Worm (Caenorhabditis elegans) whole organism, late embryonic: ENCODE data around the gene tat-6.
A peak's percentile ranks its signal among the peaks of the same experiment; 100 is the strongest.

Experiments used
- C08G9.2 ChIP-seq: sonication (generic microtip); optimal IDR thresholded peaks from 2 replicates; lab custom pipeline; 2016; ENCODE audit warnings: mild to moderate bottlenecking, missing genetic modification characterization, moderate library complexity, missing compliant biosample characterization
- C38D4.7 ChIP-seq: fragments of 200-800 bp; sonication (Bioruptor generic); optimal IDR thresholded peaks from 2 replicates; lab custom pipeline; 2018; ENCODE audit warnings: mild to moderate bottlenecking, missing genetic modification characterization, moderate library complexity, missing compliant biosample characterization
- K09A11.1 ChIP-seq: sonication (generic microtip); optimal IDR thresholded peaks from 2 replicates; lab custom pipeline; 2017; ENCODE audit warnings: antibody characterized with exemption, mild to moderate bottlenecking, missing genetic modification characterization, missing compliant biosample characterization; ENCODE audit not compliant: insufficient read depth
- T23F11.4 ChIP-seq: fragments of 200-800 bp; sonication (Bioruptor generic); optimal IDR thresholded peaks from 2 replicates; lab custom pipeline; 2018; ENCODE audit warnings: mild to moderate bottlenecking, missing genetic modification characterization, missing compliant biosample characterization
- Y22D7AL.16 ChIP-seq: sonication (generic microtip); optimal IDR thresholded peaks from 2 replicates; lab custom pipeline; 2016; ENCODE audit warnings: missing genetic modification characterization, missing compliant biosample characterization
- ceh-18 ChIP-seq: sonication (generic microtip); optimal IDR thresholded peaks from 2 replicates; lab custom pipeline; 2016; ENCODE audit warnings: missing genetic modification characterization, missing compliant biosample characterization
- ceh-2 ChIP-seq: sonication (generic microtip); optimal IDR thresholded peaks from 2 replicates; lab custom pipeline; 2016; ENCODE audit warnings: missing genotype, missing genetic modification characterization, missing compliant biosample characterization
- ceh-31 ChIP-seq: sonication (generic microtip); optimal IDR thresholded peaks from 2 replicates; lab custom pipeline; 2016; ENCODE audit warnings: missing genetic modification characterization, missing compliant biosample characterization
- ceh-34 ChIP-seq: sonication (generic microtip); optimal IDR thresholded peaks from 2 replicates; lab custom pipeline; 2016; ENCODE audit warnings: mild to moderate bottlenecking, missing genetic modification characterization, missing compliant biosample characterization
- ceh-45 ChIP-seq: fragments of 200-800 bp; sonication (Bioruptor generic); IDR thresholded peaks from 2 replicates; pipeline ENCODE4 v1.3.6; 2022; ENCODE audit warnings: missing genetic modification reagents, missing genetic modification characterization, missing compliant biosample characterization
- ceh-9 ChIP-seq: sonication (generic microtip); optimal IDR thresholded peaks from 2 replicates; lab custom pipeline; 2016; ENCODE audit warnings: mild to moderate bottlenecking, missing genetic modification characterization, inconsistent platforms, missing compliant biosample characterization
- che-1 ChIP-seq: sonication (generic microtip); optimal IDR thresholded peaks from 2 replicates; lab custom pipeline; 2016; ENCODE audit warnings: mild to moderate bottlenecking, missing genetic modification characterization, missing compliant biosample characterization
- dmd-4 ChIP-seq: sonication (generic microtip); optimal IDR thresholded peaks from 2 replicates; lab custom pipeline; 2016; ENCODE audit warnings: borderline replicate concordance, missing genetic modification characterization, missing compliant biosample characterization
- elt-4 ChIP-seq: sonication (generic microtip); optimal IDR thresholded peaks from 2 replicates; lab custom pipeline; 2016; ENCODE audit warnings: missing genetic modification characterization, missing compliant biosample characterization
- ets-4 ChIP-seq: sonication (generic microtip); optimal IDR thresholded peaks from 2 replicates; lab custom pipeline; 2016; ENCODE audit warnings: missing genetic modification characterization, missing compliant biosample characterization
- fkh-10 ChIP-seq: fragments of 150-350 bp; optimal IDR thresholded peaks from 2 replicates; lab custom pipeline; 2014; ENCODE audit warnings: missing biosample characterization, missing genetic modification reagents, missing genetic modification characterization
- fkh-6 ChIP-seq: sonication (generic microtip); optimal IDR thresholded peaks from 2 replicates; lab custom pipeline; 2016; ENCODE audit warnings: missing genetic modification characterization, missing compliant biosample characterization
- hlh-30 ChIP-seq: sonication (generic microtip); optimal IDR thresholded peaks from 2 replicates; lab custom pipeline; 2017; ENCODE audit warnings: antibody characterized with exemption, missing genetic modification characterization, missing compliant biosample characterization; ENCODE audit not compliant: insufficient read depth
- hlh-6 ChIP-seq: sonication (generic microtip); optimal IDR thresholded peaks from 2 replicates; lab custom pipeline; 2016; ENCODE audit warnings: missing genotype, missing genetic modification characterization, missing compliant biosample characterization
- lim-6 ChIP-seq: sonication (generic microtip); optimal IDR thresholded peaks from 2 replicates; lab custom pipeline; 2016; ENCODE audit warnings: missing genetic modification characterization, missing compliant biosample characterization
- npax-4 ChIP-seq: sonication (generic microtip); optimal IDR thresholded peaks from 2 replicates; lab custom pipeline; 2016; ENCODE audit warnings: missing genetic modification characterization, missing compliant biosample characterization
- pag-3 ChIP-seq: sonication (generic microtip); optimal IDR thresholded peaks from 2 replicates; lab custom pipeline; 2016; ENCODE audit warnings: missing compliant biosample characterization, missing genetic modification characterization, borderline replicate concordance
- pax-1 ChIP-seq: fragments of 150-350 bp; optimal IDR thresholded peaks from 2 replicates; lab custom pipeline; 2014; ENCODE audit warnings: missing biosample characterization, missing genetic modification characterization
- pqm-1 ChIP-seq: sonication (generic microtip); optimal IDR thresholded peaks from 2 replicates; lab custom pipeline; 2016; ENCODE audit warnings: missing genetic modification characterization, missing compliant biosample characterization
- pros-1 ChIP-seq: fragments of 150-350 bp; optimal IDR thresholded peaks from 2 replicates; lab custom pipeline; 2014; ENCODE audit warnings: missing biosample characterization, missing genetic modification reagents, missing genetic modification characterization
- ref-2 ChIP-seq: sonication (generic microtip); optimal IDR thresholded peaks from 2 replicates; lab custom pipeline; 2016; ENCODE audit warnings: missing genetic modification characterization, missing compliant biosample characterization
- sdc-2 ChIP-seq: sonication (generic microtip); optimal IDR thresholded peaks from 2 replicates; lab custom pipeline; 2016; ENCODE audit warnings: missing genotype, missing genetic modification characterization, missing compliant biosample characterization
- syd-9 ChIP-seq: sonication (generic microtip); optimal IDR thresholded peaks from 2 replicates; lab custom pipeline; 2016; ENCODE audit warnings: mild to moderate bottlenecking, missing genetic modification characterization, moderate library complexity, missing compliant biosample characterization
- tbx-2 ChIP-seq: sonication (generic microtip); optimal IDR thresholded peaks from 2 replicates; lab custom pipeline; 2016; ENCODE audit warnings: missing genetic modification characterization, missing compliant biosample characterization
- unc-3 ChIP-seq, 2 experiments: fragments of 200-800 bp in 1 of 2; sonication (Bioruptor generic) in 1 of 2; sonication (generic microtip) in 1 of 2; conservative IDR thresholded peaks in 1 of 2; optimal IDR thresholded peaks in 1 of 2; 2 replicates each; pipeline versions ENCODE4 v1.3.6 to Lab custom; 2016 to 2022; ENCODE audit warnings: missing compliant biosample characterization in 2 of 2, missing genetic modification characterization in 2 of 2, missing genetic modification reagents in 1 of 2
- ztf-16 ChIP-seq: sonication (generic microtip); optimal IDR thresholded peaks from 2 replicates; lab custom pipeline; 2017; ENCODE audit warnings: missing genetic modification characterization, missing compliant biosample characterization

The tat-6 gene

DNA sequence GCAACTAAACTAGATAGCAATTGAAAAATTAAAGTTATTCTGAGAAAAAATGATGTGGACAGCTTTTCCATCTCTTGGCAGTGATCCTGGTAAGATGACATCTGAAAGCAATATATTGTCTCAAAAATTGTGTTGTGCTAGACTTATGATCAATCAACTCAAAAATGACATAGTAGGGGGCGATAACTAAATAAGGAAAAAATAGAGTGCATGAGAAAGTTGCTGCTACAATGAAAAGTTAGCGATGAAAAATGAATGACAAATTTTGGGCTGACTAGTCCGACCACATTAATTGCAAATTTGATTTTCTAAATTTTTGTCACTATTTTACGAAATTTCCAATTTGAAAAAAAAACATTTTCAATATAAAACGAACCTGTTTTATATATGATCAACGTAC, 12.3 kb downstream of the tat-6 start, which contains the start of gene srab-9:
Gene srab-9 (minus strand): TSS at position 101 of the 400 bp plus-strand sequence.
- TF ChIP-seq ztf-16 = no peak
- TF ChIP-seq che-1 (tag; lab: Kevin White, UChicago) = no peak
- no peak for TF ChIP-seq C38D4.7
- no peak for TF ChIP-seq fkh-6 (tag; lab: Kevin White, UChicago)
- TF ChIP-seq hlh-6 (tag; lab: Kevin White, UChicago) = no peak
- TF ChIP-seq elt-4 (tag; lab: Kevin White, UChicago) = no peak
- TF ChIP-seq ceh-2 (tag; lab: Kevin White, UChicago) = no peak
- no peak for TF ChIP-seq npax-4
- TF ChIP-seq, all 69 proteins: peak for 0

DNA sequence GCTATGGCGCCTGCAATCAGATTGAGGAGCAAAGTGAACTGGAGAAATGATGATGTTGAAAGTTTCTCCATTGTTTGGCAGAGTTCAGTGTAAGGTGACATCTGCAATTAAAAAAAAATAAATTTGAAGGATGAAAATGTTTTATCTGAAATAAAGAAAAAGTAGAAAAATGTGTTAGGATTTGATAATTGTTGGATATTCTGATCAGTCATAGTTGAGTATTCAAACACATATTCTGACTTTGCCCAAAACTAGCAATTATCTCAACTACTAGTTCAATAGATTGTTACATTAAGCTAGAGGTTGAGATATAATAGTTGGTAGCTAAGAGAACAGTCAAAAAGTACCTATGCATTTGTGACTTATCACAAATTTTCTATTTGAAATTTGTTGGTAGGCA, 15.6 kb downstream of the tat-6 start, which contains the start of gene srab-10:
Gene srab-10 (minus strand): TSS at position 101 of the 400 bp plus-strand sequence.
- no peak for TF ChIP-seq ets-4 (tag; lab: Kevin White, UChicago)
- TF ChIP-seq fkh-10 (GFP tag; lab: Kevin White, UChicago) = no peak
- no peak for TF ChIP-seq ceh-9 (tag; lab: Kevin White, UChicago)
- TF ChIP-seq dmd-4 (tag; lab: Kevin White, UChicago) = no peak
- TF ChIP-seq pros-1 (tag; lab: Kevin White, UChicago) = no peak

DNA sequence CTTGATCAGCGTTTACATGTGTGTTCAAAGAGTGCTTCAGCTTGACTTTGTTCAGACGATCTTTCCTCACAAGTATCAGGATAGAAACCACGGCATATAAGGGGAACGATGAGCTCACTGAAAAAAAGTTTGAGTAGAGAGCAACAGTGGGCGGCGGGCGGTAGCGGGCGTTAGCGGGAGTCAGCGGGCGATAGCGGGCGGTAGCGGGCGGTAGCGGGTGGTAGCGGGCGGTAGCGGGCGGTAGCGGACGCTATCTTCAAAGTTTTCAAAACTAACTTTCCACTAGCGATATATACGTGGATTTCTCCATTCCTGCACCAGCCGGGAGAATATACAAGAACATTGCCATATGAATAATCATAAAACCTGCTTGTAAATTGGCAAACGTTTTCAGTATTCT, 16.3 kb downstream of the tat-6 start:
- TF ChIP-seq ref-2 (tag; lab: Kevin White, UChicago) (no peak), syd-9 (tag; lab: Kevin White, UChicago) (no peak), hlh-30 (tag; lab: Kevin White, UChicago) (no peak), ceh-45 (GFP tag; lab: Robert Waterston, UW) (no peak), T23F11.4 (no peak), ceh-31 (tag; lab: Kevin White, UChicago) (no peak), tbx-2 (tag; lab: Kevin White, UChicago) (no peak), Y22D7AL.16 (no peak), K09A11.1 (tag; lab: Kevin White, UChicago) (no peak), sdc-2 (tag; lab: Kevin White, UChicago) (no peak), pag-3 (no peak)

DNA sequence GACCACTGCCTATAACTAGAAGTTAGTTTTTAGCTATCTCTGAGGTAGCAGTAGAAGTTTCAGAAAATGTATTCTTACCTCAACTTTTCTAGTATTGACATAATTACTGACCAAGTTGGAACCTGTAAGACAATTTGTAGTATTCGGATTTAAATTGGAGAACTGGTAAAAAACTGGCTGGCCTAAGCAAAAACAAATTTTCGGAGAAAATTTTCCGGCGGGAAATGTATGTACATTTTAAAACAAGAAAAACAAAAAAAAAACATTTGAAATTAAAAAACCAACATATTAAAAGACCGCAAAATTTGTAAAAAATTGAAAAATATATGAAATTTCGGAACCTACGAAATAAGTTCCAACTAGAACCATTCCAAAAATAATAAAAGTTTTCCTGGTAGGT, 18.0 kb downstream of the tat-6 start, which contains the start of gene srab-11:
Gene srab-11 (minus strand): TSS at position 101 of the 400 bp plus-strand sequence.
- TF ChIP-seq K09A11.1 (tag; lab: Kevin White, UChicago) (no peak), che-1 (tag; lab: Kevin White, UChicago) (no peak), pag-3 (no peak), C38D4.7 (no peak), pqm-1 (tag; lab: Kevin White, UChicago) (no peak), ceh-18 (tag; lab: Kevin White, UChicago) (no peak), C08G9.2 (tag; lab: Kevin White, UChicago) (no peak)

DNA sequence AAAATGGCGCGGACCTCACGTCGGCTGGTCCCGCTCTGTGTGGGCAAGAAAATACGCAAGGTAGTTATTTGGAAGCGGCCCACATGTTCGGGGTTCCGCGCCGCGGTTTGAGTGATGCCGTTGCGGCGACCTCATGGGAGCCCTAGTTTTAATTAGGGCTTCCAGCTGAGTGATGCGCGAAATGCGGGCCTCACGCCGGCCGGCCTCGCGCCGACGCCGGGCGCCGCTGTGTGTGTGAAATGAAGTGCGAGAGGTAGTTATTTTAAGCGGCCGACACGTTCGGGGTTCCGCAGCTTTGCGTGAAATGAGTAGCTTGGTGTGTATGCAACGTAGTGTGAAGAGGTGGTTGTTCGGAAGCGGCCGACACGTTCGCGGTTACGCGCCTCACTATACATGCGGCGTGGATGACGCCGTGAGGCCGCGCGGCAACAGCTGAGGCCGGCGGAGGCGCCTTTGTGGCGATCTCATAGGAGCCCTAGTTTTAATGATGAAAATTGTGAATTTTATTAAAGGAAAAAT, 21.1 kb downstream of the tat-6 start:
- no peak for TF ChIP-seq lim-6 (tag; lab: Kevin White, UChicago)
- no peak for TF ChIP-seq fkh-6 (tag; lab: Kevin White, UChicago)
- peak; percentile 22 for TF ChIP-seq ref-2 (tag; lab: Kevin White, UChicago)
- peak; percentile 6 for TF ChIP-seq sdc-2 (tag; lab: Kevin White, UChicago)
- TF ChIP-seq ceh-9 (tag; lab: Kevin White, UChicago) = no peak
- TF ChIP-seq che-1 (tag; lab: Kevin White, UChicago) = no peak
- TF ChIP-seq npax-4 = no peak
- no peak for TF ChIP-seq K09A11.1 (tag; lab: Kevin White, UChicago)
- peak; percentile 29 for TF ChIP-seq ceh-34 (tag; lab: Kevin White, UChicago)
- TF ChIP-seq ceh-2 (tag; lab: Kevin White, UChicago) = no peak
- TF ChIP-seq ceh-31 (tag; lab: Kevin White, UChicago) = peak; percentile 9
- TF ChIP-seq unc-3 (GFP tag; conservative IDR thresholded peaks at IDR 0.05; lab: Robert Waterston, UW) = no peak
- no peak for TF ChIP-seq unc-3 (tag; optimal IDR thresholded peaks at IDR 0.05; lab: Kevin White, UChicago)
- no peak for TF ChIP-seq pax-1 (tag; lab: Kevin White, UChicago)
